Worm (Caenorhabditis elegans) whole organism, L4 larva: ENCODE results near the gene dmd-9.
A peak's percentile ranks its signal among the peaks of the same experiment; 100 is the strongest.

Experiments used
- F37D6.2 ChIP-seq: sonication (generic microtip); optimal IDR thresholded peaks from 2 replicates; lab custom pipeline; 2016; ENCODE audit warnings: mild to moderate bottlenecking, missing genetic modification characterization, missing compliant biosample characterization
- Y5F2A.4 ChIP-seq: fragments of 200-800 bp; sonication (Bioruptor generic); optimal IDR thresholded peaks from 2 replicates; lab custom pipeline; 2018; ENCODE audit warnings: mild to moderate bottlenecking, missing genetic modification characterization, missing compliant biosample characterization
- ZK337.2 ChIP-seq: fragments of 200-800 bp; sonication (Bioruptor generic); IDR thresholded peaks from 2 replicates; pipeline ENCODE4 v1.3.6; 2022; ENCODE audit warnings: missing genetic modification reagents, missing genetic modification characterization, missing compliant biosample characterization
- ZK546.5 ChIP-seq, 2 experiments: sonication (generic microtip); optimal IDR thresholded peaks; 2 replicates each; lab custom pipeline; 2017; ENCODE audit warnings: missing biosample characterization in 2 of 2, missing genetic modification characterization in 2 of 2
- aly-2 ChIP-seq: sonication (generic microtip); optimal IDR thresholded peaks from 2 replicates; lab custom pipeline; 2018; ENCODE audit warnings: missing biosample characterization, missing genetic modification characterization
- ama-1 ChIP-seq: fragments of 150-350 bp; optimal IDR thresholded peaks from 2 replicates; lab custom pipeline; 2014; ENCODE audit warnings: inconsistent platforms, mixed read lengths
- arid-1 ChIP-seq: fragments of 200-800 bp; sonication (Bioruptor generic); conservative IDR thresholded peaks from 2 replicates; pipeline ENCODE4 v1.3.6; 2022; ENCODE audit warnings: missing genetic modification reagents, missing genetic modification characterization, missing compliant biosample characterization
- ceh-28 ChIP-seq: fragments of 150-350 bp; optimal IDR thresholded peaks from 2 replicates; lab custom pipeline; 2014; ENCODE audit warnings: missing biosample characterization, missing genetic modification reagents, missing genetic modification characterization
- ctbp-1 ChIP-seq: fragments of 200-800 bp; sonication (Bioruptor generic); IDR thresholded peaks from 2 replicates; pipeline ENCODE4 v1.3.6; 2022; ENCODE audit warnings: missing genetic modification reagents, missing genetic modification characterization, missing compliant biosample characterization
- daf-16 ChIP-seq, 3 experiments: sonication (generic microtip); optimal IDR thresholded peaks; 2 replicates each; lab custom pipeline; 2016 to 2017; ENCODE audit warnings: missing genetic modification characterization in 3 of 3, missing genetic modification reagents in 3 of 3, mild to moderate bottlenecking in 2 of 3, missing compliant biosample characterization in 2 of 3, missing biosample characterization in 1 of 3, moderate library complexity in 1 of 3
- dpl-1 ChIP-seq: fragments of 150-350 bp; optimal IDR thresholded peaks from 2 replicates; lab custom pipeline; 2014; ENCODE audit warnings: missing biosample characterization, missing genetic modification reagents, missing genetic modification characterization
- egl-27 ChIP-seq: sonication (generic microtip); optimal IDR thresholded peaks from 3 replicates; lab custom pipeline; 2017; ENCODE audit warnings: missing biosample characterization, missing genetic modification reagents, missing genetic modification characterization
- fkh-10 ChIP-seq: fragments of 150-350 bp; optimal IDR thresholded peaks from 2 replicates; lab custom pipeline; 2014; ENCODE audit warnings: missing biosample characterization, missing genetic modification reagents, missing genetic modification characterization
- hif-1 ChIP-seq, 2 experiments: sonication (generic microtip); optimal IDR thresholded peaks; 2 replicates each; lab custom pipeline; 2016 to 2017; ENCODE audit warnings: missing compliant biosample characterization in 2 of 2, missing genetic modification characterization in 2 of 2, missing genetic modification reagents in 2 of 2, missing genotype in 2 of 2, mild to moderate bottlenecking in 1 of 2
- hlh-11 ChIP-seq: fragments of 200-800 bp; sonication (Bioruptor generic); optimal IDR thresholded peaks from 2 replicates; lab custom pipeline; 2018; ENCODE audit warnings: mild to moderate bottlenecking, missing genetic modification characterization, missing compliant biosample characterization
- hlh-30 ChIP-seq: sonication (generic microtip); optimal IDR thresholded peaks from 2 replicates; lab custom pipeline; 2017; ENCODE audit warnings: antibody characterized with exemption, mild to moderate bottlenecking, missing genetic modification characterization, missing compliant biosample characterization; ENCODE audit not compliant: insufficient read depth
- jun-1 ChIP-seq: fragments of 150-350 bp; optimal IDR thresholded peaks from 2 replicates; lab custom pipeline; 2014; ENCODE audit warnings: missing biosample characterization, missing genetic modification reagents, missing genetic modification characterization
- lin-13 ChIP-seq: fragments of 150-350 bp; optimal IDR thresholded peaks from 2 replicates; lab custom pipeline; 2014; ENCODE audit warnings: missing biosample characterization, missing genetic modification reagents, missing genetic modification characterization
- lsy-2 ChIP-seq, 2 experiments: fragments of 150-350 bp in 1 of 2; sonication (generic microtip) in 1 of 2; optimal IDR thresholded peaks; 2 replicates each; lab custom pipeline; 2014 to 2017; ENCODE audit warnings: missing biosample characterization in 2 of 2, missing genetic modification characterization in 2 of 2
- mxl-3 ChIP-seq: fragments of 200-800 bp; sonication (Bioruptor generic); optimal IDR thresholded peaks from 2 replicates; lab custom pipeline; 2018; ENCODE audit warnings: mild to moderate bottlenecking, missing genetic modification characterization, missing compliant biosample characterization
- nhr-28 ChIP-seq: fragments of 150-350 bp; optimal IDR thresholded peaks from 2 replicates; lab custom pipeline; 2014; ENCODE audit warnings: missing biosample characterization, missing genetic modification characterization
- nhr-41 ChIP-seq: fragments of 200-800 bp; sonication (Bioruptor generic); IDR thresholded peaks from 2 replicates; pipeline ENCODE4 v1.3.6; 2022; ENCODE audit warnings: missing genetic modification reagents, missing genetic modification characterization, missing compliant biosample characterization
- nhr-48 ChIP-seq: sonication (generic microtip); optimal IDR thresholded peaks from 2 replicates; lab custom pipeline; 2016; ENCODE audit warnings: mild to moderate bottlenecking, missing genetic modification characterization, missing compliant biosample characterization
- sdz-12 ChIP-seq: fragments of 200-800 bp; sonication (Bioruptor generic); optimal IDR thresholded peaks from 2 replicates; lab custom pipeline; 2018; ENCODE audit warnings: mild to moderate bottlenecking, missing genetic modification characterization, missing compliant biosample characterization
- set-16 ChIP-seq: fragments of 200-800 bp; sonication (Bioruptor generic); IDR thresholded peaks from 2 replicates; pipeline ENCODE4 v1.3.6; 2022; ENCODE audit warnings: missing genetic modification reagents, missing genetic modification characterization, missing compliant biosample characterization
- snpc-1.2 ChIP-seq: fragments of 200-800 bp; sonication (Bioruptor generic); IDR thresholded peaks from 2 replicates; pipeline ENCODE4 v1.3.6; 2022; ENCODE audit warnings: missing genetic modification reagents, missing genetic modification characterization, missing compliant biosample characterization
- spr-1 ChIP-seq: sonication (generic microtip); optimal IDR thresholded peaks from 2 replicates; lab custom pipeline; 2016; ENCODE audit warnings: mild to moderate bottlenecking, missing genetic modification characterization, missing compliant biosample characterization
- unc-130 ChIP-seq: sonication (generic microtip); optimal IDR thresholded peaks from 2 replicates; lab custom pipeline; 2016; ENCODE audit warnings: missing genetic modification reagents, missing genetic modification characterization, missing compliant biosample characterization
- unc-62 ChIP-seq, 3 experiments: fragments of 150-350 bp in 1 of 3; sonication (generic microtip); optimal IDR thresholded peaks in 2 of 3; peaks in 1 of 3; 1 replicate in 1 of 3; 2 replicates in 2 of 3; lab custom pipeline; 2014 to 2017; ENCODE audit warnings: missing biosample characterization in 3 of 3, missing genetic modification characterization in 3 of 3, missing genetic modification reagents in 3 of 3, missing genotype in 1 of 3
- zip-2 ChIP-seq: fragments of 150-350 bp; optimal IDR thresholded peaks from 2 replicates; lab custom pipeline; 2014; ENCODE audit warnings: missing biosample characterization, missing genetic modification characterization
- ztf-11 ChIP-seq: fragments of 150-350 bp; optimal IDR thresholded peaks from 2 replicates; lab custom pipeline; 2014; ENCODE audit warnings: missing biosample characterization, missing genetic modification characterization

The dmd-9 gene

ce11 chrIV:3294553-3295185 is 40.3 kb upstream of the dmd-9 start, which contains the start of gene W08E12.7 (continued):
- TF ChIP-seq nhr-28 (tag; lab: Kevin White, UChicago) = peak; percentile 96
- TF ChIP-seq lsy-2 (tag; optimal IDR thresholded peaks at IDR 0.05; lab: Kevin White, UChicago) = peak; percentile 90 to 97
- TF ChIP-seq fkh-10 (GFP tag; lab: Kevin White, UChicago) = peak; percentile 77
- peak; percentile 92 for TF ChIP-seq dpl-1 (GFP tag; lab: Kevin White, UChicago)
- peak; percentile 87 for TF ChIP-seq hlh-11
- peak in 1 of 2 experiments; percentile 68 for TF ChIP-seq daf-16 (GFP tag; optimal IDR thresholded peaks at IDR 0.05; lab: Kevin White, UChicago)
- TF ChIP-seq daf-16 (tag; optimal IDR thresholded peaks at IDR 0.05; lab: Kevin White, UChicago) = peak; percentile 93
- peak; percentile 74; the same call in 1 of the 2 replicates for TF ChIP-seq arid-1
- peak; percentile 27 to 87 for TF ChIP-seq hif-1 (tag; optimal IDR thresholded peaks at IDR 0.05; lab: Kevin White, UChicago)
- TF ChIP-seq zip-2 (tag; lab: Kevin White, UChicago) = peak; percentile 39
- peak; percentile 96 for TF ChIP-seq unc-130
- peak; percentile 58 for TF ChIP-seq nhr-48 (tag; lab: Kevin White, UChicago)
- TF ChIP-seq ctbp-1 (GFP tag; lab: Robert Waterston, UW) = peak; percentile 57; the same call in 1 of the 2 replicates
- peak; percentile 97 for TF ChIP-seq lin-13
- TF ChIP-seq unc-62 (GFP tag; optimal IDR thresholded peaks at IDR 0.05 in 1 of 2; lab: Kevin White, UChicago) = peak in 1 of 2 experiments; percentile 71
- TF ChIP-seq unc-62 (tag; optimal IDR thresholded peaks at IDR 0.05; lab: Kevin White, UChicago) = no peak
- TF ChIP-seq Y5F2A.4 = no peak

- TF ChIP-seq jun-1 (tag; lab: Kevin White, UChicago) = no peak
- TF ChIP-seq hlh-30 = peak; percentile 20
- TF ChIP-seq set-16 = peak; percentile 31; the same call in 1 of the 2 replicates
- no peak for TF ChIP-seq ama-1
Measured at ce11 chrIV:3293800-3294493, 39.6 kb upstream of the dmd-9 start.

- no peak for TF ChIP-seq ZK546.5 (tag; optimal IDR thresholded peaks at IDR 0.05; lab: Kevin White, UChicago)
- TF ChIP-seq set-16 = peak; percentile 66
- TF ChIP-seq mxl-3 = peak; percentile 6
- peak; percentile 58 for TF ChIP-seq hlh-30
- peak; percentile 3 for TF ChIP-seq hlh-11
Measured at ce11 chrIV:3291977-3292561, 37.7 kb upstream of the dmd-9 start, which contains the start of gene W08E12.8. TSS of gene W08E12.8 (plus strand) at chrIV:3292371.

- TF ChIP-seq F37D6.2 (tag; lab: Kevin White, UChicago) (no peak), nhr-41 (GFP tag; lab: Robert Waterston, UW) (no peak), ztf-11 (tag; lab: Kevin White, UChicago) (no peak)
Measured at ce11 chrIV:3289237-3289636, 34.9 kb upstream of the dmd-9 start, which contains the start of gene gcy-23. TSS of gene gcy-23 (minus strand) at chrIV:3289337.

- no peak for TF ChIP-seq egl-27
- TF ChIP-seq ZK337.2 (GFP tag; lab: Robert Waterston, UW) = 0 out of 2 replicates have a peak, but pooled peaks have one; percentile 15
Measured at ce11 chrIV:3278822-3279221, 24.5 kb upstream of the dmd-9 start.

- TF ChIP-seq unc-130 (no peak), ceh-28 (tag; lab: Kevin White, UChicago) (no peak), sdz-12 (GFP tag; lab: Kevin White, UChicago) (no peak), hlh-11 (no peak), ama-1 (no peak), spr-1 (tag; lab: Kevin White, UChicago) (no peak), snpc-1.2 (no peak), aly-2 (tag; lab: Kevin White, UChicago) (no peak)
- TF ChIP-seq, all 104 proteins: peak for 0
Measured at ce11 chrIV:3273295-3273694, 19.0 kb upstream of the dmd-9 start, which contains the start of gene T26C12.3. TSS of gene T26C12.3 (minus strand) at chrIV:3273395.
